Worm (Caenorhabditis elegans) whole organism, L4 larva: Measurements from ENCODE around the gene grd-9.

ENCODE experiments used
- egl-27 ChIP-seq: sonication (generic microtip); optimal IDR thresholded peaks from 3 replicates; lab custom pipeline; 2017; ENCODE audit warnings: missing biosample characterization, missing genetic modification reagents, missing genetic modification characterization
- fkh-10 ChIP-seq: fragments of 150-350 bp; optimal IDR thresholded peaks from 2 replicates; lab custom pipeline; 2014; ENCODE audit warnings: missing biosample characterization, missing genetic modification reagents, missing genetic modification characterization
- nhr-76 ChIP-seq: fragments of 150-350 bp; optimal IDR thresholded peaks from 2 replicates; lab custom pipeline; 2014; ENCODE audit warnings: missing biosample characterization, missing genetic modification characterization
- nhr-77 ChIP-seq: fragments of 150-350 bp; optimal IDR thresholded peaks from 2 replicates; lab custom pipeline; 2014; ENCODE audit warnings: missing biosample characterization, missing genetic modification characterization

ce11 chrV:5943167-5943566, 48.0 kb downstream of the grd-9 start, which contains the start of gene pst-1:
- TF ChIP-seq nhr-77 (tag; lab: Kevin White, UChicago) (no peak), nhr-76 (tag; lab: Kevin White, UChicago) (no peak), egl-27 (tag; lab: Kevin White, UChicago) (no peak), fkh-10 (GFP tag; lab: Kevin White, UChicago) (no peak)
